Worm (Caenorhabditis elegans) whole organism, young adult: ENCODE data around the gene C49C3.20.

Source experiments
- ekl-4 ChIP-seq: fragments of 200-800 bp; sonication (Bioruptor generic); IDR thresholded peaks from 2 replicates; pipeline ENCODE4 v1.3.6; 2022; ENCODE audit warnings: missing genetic modification reagents, missing genetic modification characterization, missing compliant biosample characterization
- lin-26 ChIP-seq: fragments of 200-800 bp; sonication (Bioruptor generic); IDR thresholded peaks from 2 replicates; pipeline ENCODE4 v1.3.6; 2022; ENCODE audit warnings: missing genetic modification reagents, missing genetic modification characterization, missing compliant biosample characterization
- lin-54 ChIP-seq: fragments of 200-800 bp; sonication (Bioruptor generic); optimal IDR thresholded peaks from 2 replicates; lab custom pipeline; 2018; ENCODE audit warnings: mild to moderate bottlenecking, missing genetic modification characterization, missing compliant biosample characterization
- madf-8 ChIP-seq: fragments of 200-800 bp; sonication (Bioruptor generic); conservative IDR thresholded peaks from 2 replicates; pipeline ENCODE4 v1.3.6; 2022; ENCODE audit warnings: missing genetic modification reagents, missing genetic modification characterization, missing compliant biosample characterization

- no peak; the same call in 1 of the 2 replicates for TF ChIP-seq ekl-4 (GFP tag; lab: Robert Waterston, UW)
- TF ChIP-seq lin-26: no peak; the same call in 1 of the 2 replicates
- TF ChIP-seq madf-8 (GFP tag; lab: Robert Waterston, UW): no peak
- peak; percentile 1 for TF ChIP-seq lin-54
Observed at ce11 chrIV:17278861-17279591, 37.3 kb downstream of the C49C3.20 start, which contains the start of gene hsp-1.
